Fruit fly (Drosophila melanogaster) whole organism, embryonic: ENCODE measurements around the gene dgt1.
A peak's percentile ranks its signal among the peaks of the same experiment; 100 is the strongest.

Experiments used
- Atf6 ChIP-seq: fragments of 200-800 bp; sonication (Bioruptor generic); IDR thresholded peaks from 2 replicates; pipeline ENCODE4 v1.3.6; 2022; ENCODE audit warnings: missing biosample characterization, missing genetic modification characterization
- CG1024 ChIP-seq: fragments of 200-800 bp; sonication (Bioruptor generic); IDR thresholded peaks from 2 replicates; pipeline ENCODE4 v1.3.6; 2022; ENCODE audit warnings: missing biosample characterization, missing genetic modification characterization
- CG10366 ChIP-seq: fragments of 200-800 bp; sonication (Bioruptor generic); IDR thresholded peaks from 2 replicates; pipeline ENCODE4 v1.3.6; 2022; ENCODE audit warnings: missing biosample characterization, missing genetic modification characterization
- CG10431 ChIP-seq: fragments of 200-800 bp; sonication (Bioruptor generic); optimal IDR thresholded peaks from 3 replicates; lab custom pipeline; 2018; ENCODE audit warnings: missing biosample characterization, mild to moderate bottlenecking, missing genetic modification characterization
- CG12071 ChIP-seq: fragments of 200-800 bp; sonication (Bioruptor generic); optimal IDR thresholded peaks from 3 replicates; lab custom pipeline; 2018; ENCODE audit warnings: missing biosample characterization, mild to moderate bottlenecking, missing genetic modification characterization
- CG13624 ChIP-seq: fragments of 200-800 bp; sonication (Bioruptor generic); optimal IDR thresholded peaks from 2 replicates; lab custom pipeline; 2016; ENCODE audit warnings: missing biosample characterization, missing genetic modification characterization
- CG15514 ChIP-seq: fragments of 200-800 bp; sonication (Bioruptor generic); optimal IDR thresholded peaks from 3 replicates; lab custom pipeline; 2017; ENCODE audit warnings: missing biosample characterization, missing genetic modification characterization, mild to moderate bottlenecking, moderate library complexity, missing genetic modification reagents
- CG16779 ChIP-seq: fragments of 200-800 bp; sonication (Bioruptor generic); IDR thresholded peaks from 2 replicates; pipeline ENCODE4 v1.3.6; 2022; ENCODE audit warnings: missing biosample characterization, missing genetic modification characterization
- CG1792 ChIP-seq: fragments of 200-800 bp; sonication (Bioruptor generic); optimal IDR thresholded peaks from 2 replicates; lab custom pipeline; 2016; ENCODE audit warnings: missing biosample characterization, missing genetic modification characterization
- CG18599 ChIP-seq: fragments of 200-800 bp; sonication (Bioruptor generic); optimal IDR thresholded peaks from 3 replicates; lab custom pipeline; 2017; ENCODE audit warnings: missing biosample characterization, missing genetic modification characterization, mild to moderate bottlenecking, moderate library complexity, missing genetic modification reagents
- CG2202 ChIP-seq: fragments of 200-800 bp; sonication (Bioruptor generic); optimal IDR thresholded peaks from 2 replicates; lab custom pipeline; 2018; ENCODE audit warnings: missing biosample characterization, mild to moderate bottlenecking, missing genetic modification characterization
- CG30020 ChIP-seq: fragments of 200-800 bp; optimal IDR thresholded peaks from 2 replicates; lab custom pipeline; 2019; ENCODE audit warnings: missing biosample characterization, mild to moderate bottlenecking, missing genetic modification characterization, moderate library complexity
- CG3065 ChIP-seq: fragments of 200-800 bp; sonication (Bioruptor generic); optimal IDR thresholded peaks from 2 replicates; lab custom pipeline; 2016; ENCODE audit warnings: missing biosample characterization, missing genetic modification characterization
- CG32532 ChIP-seq: fragments of 200-800 bp; sonication (Bioruptor generic); IDR thresholded peaks from 2 replicates; pipeline ENCODE4 v1.3.6; 2022; ENCODE audit warnings: missing biosample characterization, missing genetic modification characterization
- CG3281 ChIP-seq: fragments of 200-800 bp; sonication (Bioruptor generic); optimal IDR thresholded peaks from 3 replicates; lab custom pipeline; 2017; ENCODE audit warnings: missing biosample characterization, mild to moderate bottlenecking, missing genetic modification characterization
- CG5180 ChIP-seq: fragments of 200-800 bp; sonication (Bioruptor generic); optimal IDR thresholded peaks from 3 replicates; lab custom pipeline; 2017; ENCODE audit warnings: missing biosample characterization, missing genetic modification characterization, mild to moderate bottlenecking, moderate library complexity, missing genetic modification reagents
- CG6791 ChIP-seq: fragments of 200-800 bp; sonication (Bioruptor generic); IDR thresholded peaks from 3 replicates; pipeline ENCODE4 v1.3.6; 2022; ENCODE audit warnings: missing biosample characterization, missing genetic modification characterization; ENCODE audit not compliant: partially characterized antibody
- CG6813 ChIP-seq: fragments of 200-800 bp; sonication (Bioruptor generic); optimal IDR thresholded peaks from 2 replicates; lab custom pipeline; 2017; ENCODE audit warnings: missing biosample characterization, missing genetic modification characterization, mild to moderate bottlenecking, moderate library complexity, missing genetic modification reagents
- CG8478 ChIP-seq: fragments of >200 bp; optimal IDR thresholded peaks from 2 replicates; lab custom pipeline; 2018
- CkIIα-i1 ChIP-seq: fragments of 200-800 bp; sonication (Bioruptor generic); IDR thresholded peaks from 2 replicates; pipeline ENCODE4 v1.3.6; 2022; ENCODE audit warnings: missing biosample characterization, missing genetic modification characterization
- Dek ChIP-seq: fragments of 200-800 bp; sonication (Bioruptor generic); optimal IDR thresholded peaks from 3 replicates; lab custom pipeline; 2019; ENCODE audit warnings: missing biosample characterization, mild to moderate bottlenecking, missing genetic modification characterization, moderate library complexity
- E2f2 ChIP-seq: fragments of 200-800 bp; sonication (Bioruptor generic); IDR thresholded peaks from 2 replicates; pipeline ENCODE4 v1.3.6; 2022; ENCODE audit warnings: missing biosample characterization, missing genetic modification characterization
- Fer1 ChIP-seq: fragments of 200-800 bp; sonication (Bioruptor generic); optimal IDR thresholded peaks from 2 replicates; lab custom pipeline; 2017; ENCODE audit warnings: missing biosample characterization, mild to moderate bottlenecking, missing genetic modification characterization
- Fer2 ChIP-seq: fragments of 200-800 bp; sonication (Bioruptor generic); optimal IDR thresholded peaks from 2 replicates; lab custom pipeline; 2018; ENCODE audit warnings: missing biosample characterization, mild to moderate bottlenecking, missing genetic modification characterization, moderate library complexity
- HmgZ ChIP-seq: fragments of 200-800 bp; sonication (Bioruptor generic); optimal IDR thresholded peaks from 2 replicates; lab custom pipeline; 2018; ENCODE audit warnings: missing biosample characterization, mild to moderate bottlenecking, missing genetic modification characterization
- Med ChIP-seq: fragments of 200-800 bp; sonication (Bioruptor generic); peaks from one replicate; lab custom pipeline; 2016; ENCODE audit warnings: missing biosample characterization, missing genetic modification characterization, mild to moderate bottlenecking, inconsistent platforms, moderate library complexity
- PHDP ChIP-seq: fragments of 200-800 bp; sonication (Bioruptor generic); optimal IDR thresholded peaks from 3 replicates; lab custom pipeline; 2018; ENCODE audit warnings: missing biosample characterization, mild to moderate bottlenecking, missing genetic modification characterization, moderate library complexity
- Ravus ChIP-seq: fragments of 200-800 bp; sonication (Bioruptor generic); IDR thresholded peaks from 2 replicates; pipeline ENCODE4 v1.3.6; 2022; ENCODE audit warnings: missing biosample characterization, missing genetic modification characterization
- Sry-β ChIP-seq: fragments of 200-800 bp; sonication (Bioruptor generic); optimal IDR thresholded peaks from 2 replicates; lab custom pipeline; 2018; ENCODE audit warnings: missing biosample characterization, mild to moderate bottlenecking, missing genetic modification characterization, moderate library complexity
- Taf1 ChIP-seq: fragments of 200-800 bp; sonication (Bioruptor generic); IDR thresholded peaks from 2 replicates; pipeline ENCODE4 v1.3.6; 2022; ENCODE audit warnings: missing biosample characterization, missing genetic modification characterization
- YL-1 ChIP-seq: fragments of 200-800 bp; sonication (Bioruptor generic); optimal IDR thresholded peaks from 3 replicates; lab custom pipeline; 2017; ENCODE audit warnings: missing biosample characterization, mild to moderate bottlenecking, missing genetic modification characterization
- ap ChIP-seq: fragments of 200-800 bp; sonication (Bioruptor generic); IDR thresholded peaks from 2 replicates; pipeline ENCODE4 v1.3.6; 2022; ENCODE audit warnings: missing biosample characterization, missing genetic modification characterization
- caup ChIP-seq: fragments of 200-800 bp; sonication (Bioruptor generic); optimal IDR thresholded peaks from 3 replicates; lab custom pipeline; 2017; ENCODE audit warnings: missing biosample characterization, mild to moderate bottlenecking, missing genetic modification characterization, moderate library complexity; ENCODE audit not compliant: severe bottlenecking
- chinmo ChIP-seq: fragments of 200-800 bp; sonication (Bioruptor generic); IDR thresholded peaks from 4 replicates; pipeline ENCODE4 v1.3.6; 2022; ENCODE audit warnings: missing biosample characterization, missing genetic modification characterization; ENCODE audit not compliant: partially characterized antibody
- dysf ChIP-seq: fragments of 200-800 bp; sonication (Bioruptor generic); IDR thresholded peaks from 3 replicates; pipeline ENCODE4 v1.3.6; 2022; ENCODE audit warnings: missing biosample characterization, missing genetic modification characterization
- gcm2 ChIP-seq: fragments of 200-800 bp; sonication (Bioruptor generic); optimal IDR thresholded peaks from 2 replicates; lab custom pipeline; 2016; ENCODE audit warnings: missing biosample characterization, missing genetic modification characterization
- kah ChIP-seq: fragments of 200-800 bp; sonication (Bioruptor generic); optimal IDR thresholded peaks from 2 replicates; lab custom pipeline; 2018; ENCODE audit warnings: missing biosample characterization, mild to moderate bottlenecking, missing genetic modification characterization
- odd ChIP-seq: fragments of 200-800 bp; sonication (Bioruptor generic); optimal IDR thresholded peaks from 2 replicates; lab custom pipeline; 2017; ENCODE audit warnings: missing biosample characterization, mild to moderate bottlenecking, missing genetic modification characterization
- run ChIP-seq: fragments of 200-800 bp; sonication (Bioruptor generic); optimal IDR thresholded peaks from 3 replicates; lab custom pipeline; 2018; ENCODE audit warnings: missing biosample characterization, mild to moderate bottlenecking, missing genetic modification characterization
- scrt ChIP-seq: fragments of 200-800 bp; sonication (Bioruptor generic); optimal IDR thresholded peaks from 2 replicates; lab custom pipeline; 2018; ENCODE audit warnings: missing biosample characterization, mild to moderate bottlenecking, missing genetic modification characterization, moderate library complexity
- sens-2 ChIP-seq: fragments of 200-800 bp; sonication (Bioruptor generic); IDR thresholded peaks from 2 replicates; pipeline ENCODE4 v1.3.6; 2022; ENCODE audit warnings: missing biosample characterization, missing genetic modification characterization
- sob ChIP-seq: fragments of 200-800 bp; sonication (Bioruptor generic); IDR thresholded peaks from 2 replicates; pipeline ENCODE4 v1.3.6; 2022; ENCODE audit warnings: missing biosample characterization, missing genetic modification characterization
- sqz ChIP-seq: fragments of 200-800 bp; sonication (Bioruptor generic); optimal IDR thresholded peaks from 3 replicates; lab custom pipeline; 2018; ENCODE audit warnings: missing biosample characterization, mild to moderate bottlenecking, missing genetic modification characterization
- trem ChIP-seq: fragments of 200-800 bp; optimal IDR thresholded peaks from 3 replicates; lab custom pipeline; 2019; ENCODE audit warnings: missing biosample characterization, mild to moderate bottlenecking, missing genetic modification characterization, moderate library complexity
- twi ChIP-seq: fragments of 200-800 bp; optimal IDR thresholded peaks from 2 replicates; lab custom pipeline; 2019; ENCODE audit warnings: missing biosample characterization, mild to moderate bottlenecking, missing genetic modification characterization, moderate library complexity
- usp ChIP-seq: fragments of >200 bp; optimal IDR thresholded peaks from 2 replicates; lab custom pipeline; 2017; ENCODE audit warnings: missing biosample characterization, missing genetic modification characterization
- zf30C ChIP-seq: fragments of 200-800 bp; sonication (Bioruptor generic); optimal IDR thresholded peaks from 3 replicates; lab custom pipeline; 2018; ENCODE audit warnings: missing biosample characterization, mild to moderate bottlenecking, missing genetic modification characterization
- zfh1 ChIP-seq: fragments of 200-800 bp; sonication (Bioruptor generic); IDR thresholded peaks from 3 replicates; pipeline ENCODE4 v1.3.6; 2022; ENCODE audit warnings: missing biosample characterization, missing genetic modification characterization

The dgt1 gene

DNA sequence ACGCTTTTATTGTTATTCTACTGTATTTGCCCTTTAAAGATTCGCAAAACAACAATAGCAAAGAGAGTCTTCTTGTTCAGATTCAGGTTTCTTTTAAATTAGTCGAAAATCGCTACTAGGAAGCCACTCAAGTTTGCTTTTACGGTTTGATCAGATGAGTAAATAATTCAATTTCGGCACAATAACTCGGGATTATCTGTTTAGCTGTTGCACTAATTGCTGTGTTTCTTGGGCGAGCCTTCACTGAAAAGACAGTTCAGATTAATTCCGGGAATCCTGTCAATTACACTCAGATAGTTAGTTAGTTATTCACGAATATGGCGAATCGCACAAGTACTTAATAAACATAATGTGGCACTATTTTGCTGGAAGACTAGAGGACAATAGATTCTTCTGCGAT is 9.4 kb upstream of the dgt1 start (continued):
- TF ChIP-seq caup = peak; percentile 14
- TF ChIP-seq CkIIα-i1 (GFP tag; lab: Robert Waterston, UW) = no peak
- TF ChIP-seq scrt (GFP tag; lab: Kevin White, UChicago) = no peak
- no peak for TF ChIP-seq trem (tag; lab: Kevin White, UChicago)
- no peak for TF ChIP-seq ap (GFP tag; lab: Robert Waterston, UW)
- no peak for TF ChIP-seq run
- no peak for TF ChIP-seq HmgZ
- no peak for TF ChIP-seq CG6813 (GFP tag; lab: Kevin White, UChicago)
- TF ChIP-seq YL-1 (GFP tag; lab: Kevin White, UChicago) = no peak
- no peak for TF ChIP-seq CG2202 (tag; lab: Kevin White, UChicago)
- TF ChIP-seq sens-2 (GFP tag; lab: Robert Waterston, UW) = no peak
- no peak for TF ChIP-seq CG30020 (tag; lab: Kevin White, UChicago)
- TF ChIP-seq gcm2 = no peak
- peak; percentile 12 for TF ChIP-seq CG12071
- TF ChIP-seq CG15514 (GFP tag; lab: Kevin White, UChicago) = no peak
- peak; percentile 5 for TF ChIP-seq CG3281
- TF ChIP-seq Fer1 (GFP tag; lab: Kevin White, UChicago) = peak; percentile 58
- TF ChIP-seq E2f2 = no peak
- TF ChIP-seq CG10366 (GFP tag; lab: Robert Waterston, UW) = no peak
- TF ChIP-seq, all 482 proteins: peak for 18

DNA sequence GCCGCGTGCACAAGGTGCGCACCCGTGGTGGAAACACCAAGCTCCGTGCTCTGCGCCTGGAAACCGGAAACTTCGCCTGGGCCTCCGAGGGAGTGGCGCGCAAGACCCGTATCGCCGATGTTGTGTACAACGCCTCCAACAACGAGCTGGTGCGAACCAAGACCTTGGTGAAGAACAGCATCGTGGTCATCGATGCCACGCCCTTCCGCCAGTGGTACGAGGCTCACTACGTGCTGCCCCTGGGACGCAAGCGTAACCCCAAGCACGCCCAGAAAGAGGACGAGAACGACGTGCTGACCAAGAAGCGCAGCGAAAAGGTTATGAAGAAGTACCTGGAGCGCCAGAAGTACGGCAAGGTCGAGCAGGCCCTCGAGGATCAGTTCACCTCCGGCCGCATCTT is 5.5 kb upstream of the dgt1 start:
- no peak for TF ChIP-seq sqz (GFP tag; lab: Kevin White, UChicago)
- no peak for TF ChIP-seq CG8478 (lab: Kevin White, UChicago)
- TF ChIP-seq kah (GFP tag; lab: Kevin White, UChicago) = no peak
- 0 out of 2 replicates have a peak, but pooled peaks have one; percentile 18 for TF ChIP-seq Atf6
- 0 out of 3 replicates have a peak, but pooled peaks have one; percentile 25 for TF ChIP-seq CG6791
- peak; percentile 28; the same call in 1 of the 2 replicates for TF ChIP-seq CG16779 (GFP tag; lab: Robert Waterston, UW)
- TF ChIP-seq dysf = 0 out of 3 replicates have a peak, but pooled peaks have one; percentile 33
- TF ChIP-seq Med (GFP tag; lab: Kevin White, UChicago) = peak; percentile 70
- peak; percentile 11; the same call in 1 of the 3 replicates for TF ChIP-seq zfh1 (GFP tag; lab: Robert Waterston, UW)
- TF ChIP-seq CG6813 (GFP tag; lab: Kevin White, UChicago) = no peak
- TF ChIP-seq chinmo (GFP tag; lab: Robert Waterston, UW) = 0 out of 4 replicates have a peak, but pooled peaks have one; percentile 22
- TF ChIP-seq Ravus (GFP tag; lab: Robert Waterston, UW) = no peak
- TF ChIP-seq CG32532 (GFP tag; lab: Robert Waterston, UW) = 0 out of 2 replicates have a peak, but pooled peaks have one; percentile 11
- TF ChIP-seq usp (GFP tag; lab: Kevin White, UChicago) = no peak
- peak; percentile 15; the same call in 1 of the 2 replicates for TF ChIP-seq sob (GFP tag; lab: Robert Waterston, UW)
- TF ChIP-seq PHDP (tag; lab: Kevin White, UChicago) = no peak
- TF ChIP-seq odd = no peak
- no peak for TF ChIP-seq Taf1 (GFP tag; lab: Robert Waterston, UW)

DNA sequence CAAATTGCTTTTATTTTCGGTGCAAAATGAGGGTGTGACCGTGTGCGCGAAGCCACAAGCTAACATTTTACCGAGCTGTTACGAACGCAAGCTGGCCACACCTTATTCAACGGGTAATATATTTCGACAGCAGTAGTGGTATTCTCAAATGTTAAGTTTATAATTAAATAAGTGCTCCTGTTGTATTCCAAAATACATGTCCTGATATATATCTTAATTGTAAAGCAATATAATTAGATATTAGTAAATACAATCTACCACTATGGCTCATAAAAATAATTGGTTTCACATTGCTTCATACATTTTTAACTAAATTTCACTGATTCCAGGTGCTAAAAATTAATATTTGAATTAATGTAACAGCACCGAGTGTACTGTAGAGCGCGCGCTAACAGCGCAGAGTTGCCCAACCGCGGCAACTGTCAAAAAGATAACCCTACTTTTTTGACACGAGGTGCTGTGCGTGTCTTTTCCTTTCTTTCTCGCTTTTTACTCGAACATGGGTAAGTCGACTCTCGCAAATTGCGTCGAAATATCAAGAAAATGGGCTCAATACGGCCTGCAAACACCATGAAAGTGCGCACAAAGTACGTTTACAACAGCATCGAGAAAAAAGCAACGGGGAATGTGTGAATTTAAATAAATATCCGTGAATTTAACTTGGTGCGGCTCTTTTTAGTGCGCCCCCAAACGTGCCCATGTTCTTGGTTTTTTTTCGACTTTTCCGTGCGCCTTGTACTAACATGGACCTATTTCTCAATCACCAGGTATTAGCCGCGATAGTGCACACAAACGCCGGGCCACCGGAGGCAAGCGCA is 4.3 kb upstream of the dgt1 start, which contains the start of the genes CG15514 and RpS8:
Gene CG15514 (minus strand): TSS at position 63 of the 818 bp plus-strand sequence.
Gene RpS8 (plus strand): TSS at position 151 of the 818 bp plus-strand sequence.
- TF ChIP-seq zf30C (GFP tag; lab: Kevin White, UChicago) (peak; percentile 14), Sry-β (GFP tag; lab: Kevin White, UChicago) (no peak), Dek (tag; lab: Kevin White, UChicago) (peak; percentile 45), CG10431 (GFP tag; lab: Kevin White, UChicago) (peak; percentile 81), CG2202 (tag; lab: Kevin White, UChicago) (peak; percentile 38), CG1792 (GFP tag; lab: Kevin White, UChicago) (no peak), CG5180 (GFP tag; lab: Kevin White, UChicago) (peak; percentile 56), twi (tag; lab: Kevin White, UChicago) (peak; percentile 39), CG18599 (GFP tag; lab: Kevin White, UChicago) (peak; percentile 81), CG1024 (0 out of 2 replicates have a peak, but pooled peaks have one; percentile 5), CG13624 (GFP tag; lab: Kevin White, UChicago) (peak; percentile 28), CG3065 (no peak), Fer2 (peak; percentile 67)
